Worm (Caenorhabditis elegans) whole organism, midembryonic: ENCODE results near the gene T06E6.10.

Source experiments
- T22C8.4 ChIP-seq: fragments of 200-800 bp; sonication (Bioruptor generic); IDR thresholded peaks from 2 replicates; pipeline ENCODE4 v1.3.6; 2022; ENCODE audit warnings: missing genetic modification characterization, missing compliant biosample characterization
- cog-1 ChIP-seq: sonication (generic microtip); optimal IDR thresholded peaks from 2 replicates; lab custom pipeline; 2016; ENCODE audit warnings: missing genetic modification characterization, missing compliant biosample characterization
- flt-1 ChIP-seq: fragments of 200-800 bp; sonication (Bioruptor generic); IDR thresholded peaks from 2 replicates; pipeline ENCODE4 v1.3.6; 2022; ENCODE audit warnings: missing genetic modification characterization, missing compliant biosample characterization
- klf-2 ChIP-seq: fragments of 200-800 bp; sonication (Bioruptor generic); conservative IDR thresholded peaks from 2 replicates; pipeline ENCODE4 v1.3.6; 2022; ENCODE audit warnings: missing genetic modification reagents, missing genetic modification characterization, missing compliant biosample characterization
- ref-1 ChIP-seq: fragments of 200-800 bp; sonication (Bioruptor generic); conservative IDR thresholded peaks from 2 replicates; pipeline ENCODE4 v1.3.6; 2022; ENCODE audit warnings: missing genetic modification reagents, missing genetic modification characterization, missing compliant biosample characterization
- tab-1 ChIP-seq: fragments of 200-800 bp; sonication (Bioruptor generic); IDR thresholded peaks from 2 replicates; pipeline ENCODE4 v1.3.6; 2022; ENCODE audit warnings: missing genetic modification characterization, missing compliant biosample characterization
- ztf-29 ChIP-seq: fragments of 200-800 bp; sonication (Bioruptor generic); IDR thresholded peaks from 2 replicates; pipeline ENCODE4 v1.3.6; 2022; ENCODE audit warnings: missing genetic modification reagents, missing genetic modification characterization, missing compliant biosample characterization

DNA sequence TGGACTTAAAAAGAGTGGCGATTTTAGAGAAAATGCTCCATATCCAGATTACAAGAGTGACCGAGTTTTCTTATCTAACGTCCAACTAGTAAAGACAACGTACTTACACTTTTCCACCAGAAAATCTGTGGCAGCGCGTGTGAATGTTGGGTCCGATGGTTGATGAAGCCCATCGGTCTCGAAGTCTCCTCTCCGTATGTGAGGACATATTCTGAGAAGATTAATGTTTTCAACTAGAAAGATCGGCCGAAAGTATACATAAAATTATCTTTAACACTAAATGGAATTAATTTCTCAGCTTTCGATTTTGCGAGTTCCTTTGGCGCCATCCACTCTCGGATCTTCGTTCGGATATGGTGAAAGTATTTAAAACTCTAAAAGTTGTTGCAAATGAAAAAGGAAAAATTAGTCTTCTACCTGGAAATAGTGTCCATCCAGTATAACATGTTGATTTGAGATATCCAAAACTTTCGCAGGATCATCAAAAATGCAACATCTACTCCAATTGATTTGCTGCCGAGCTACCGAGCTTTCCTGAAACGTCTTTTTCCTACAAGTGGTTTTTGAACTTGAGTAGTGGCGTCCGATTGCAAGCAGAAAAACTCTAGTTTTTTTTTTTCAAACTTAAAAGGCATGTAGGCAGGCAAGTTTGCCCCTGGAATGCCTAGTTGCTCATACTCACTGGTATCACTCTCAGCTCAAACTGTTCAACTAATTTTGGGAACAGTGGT lies 13.6 kb downstream of the T06E6.10 start:
- TF ChIP-seq klf-2 (GFP tag; lab: Robert Waterston, UW) (no peak), flt-1 (GFP tag; lab: Robert Waterston, UW) (no peak), ref-1 (GFP tag; lab: Robert Waterston, UW) (no peak), T22C8.4 (GFP tag; lab: Robert Waterston, UW) (no peak), ztf-29 (GFP tag; lab: Robert Waterston, UW) (no peak), tab-1 (GFP tag; lab: Robert Waterston, UW) (no peak), cog-1 (tag; lab: Kevin White, UChicago) (no peak)
